Fruit fly (Drosophila melanogaster) whole organism, embryonic: ENCODE measurements around the gene Ada1-2.

Experiments used
- ATbp ChIP-seq: fragments of 200-800 bp; sonication (Bioruptor generic); optimal IDR thresholded peaks from 2 replicates; lab custom pipeline; 2017; ENCODE audit warnings: missing biosample characterization, mild to moderate bottlenecking, missing genetic modification characterization, missing genetic modification reagents
- Ada2b ChIP-seq: fragments of 200-800 bp; sonication (Bioruptor generic); IDR thresholded peaks from 2 replicates; pipeline ENCODE4 v1.3.6; 2022; ENCODE audit warnings: missing biosample characterization, missing genetic modification characterization
- BEAF-32 ChIP-seq: fragments of 200-800 bp; sonication (Bioruptor generic); optimal IDR thresholded peaks from 3 replicates; lab custom pipeline; 2017; ENCODE audit warnings: missing biosample characterization, missing genetic modification characterization, mild to moderate bottlenecking, moderate library complexity, missing genetic modification reagents
- C15 ChIP-seq: fragments of 200-800 bp; sonication (Bioruptor generic); IDR thresholded peaks from 3 replicates; pipeline ENCODE4 v1.3.6; 2022; ENCODE audit warnings: missing biosample characterization, missing genetic modification characterization
- CG11504 ChIP-seq: fragments of 200-800 bp; sonication (Bioruptor generic); optimal IDR thresholded peaks from 3 replicates; lab custom pipeline; 2019; ENCODE audit warnings: missing biosample characterization, mild to moderate bottlenecking, missing genetic modification characterization, moderate library complexity
- CG11723 ChIP-seq: fragments of 200-800 bp; sonication (Bioruptor generic); optimal IDR thresholded peaks from 2 replicates; lab custom pipeline; 2017; ENCODE audit warnings: missing biosample characterization, mild to moderate bottlenecking, missing genetic modification characterization
- CG1233 ChIP-seq: fragments of 200-800 bp; sonication (Bioruptor generic); optimal IDR thresholded peaks from 4 replicates; lab custom pipeline; 2018; ENCODE audit warnings: missing biosample characterization, mild to moderate bottlenecking, missing genetic modification characterization
- CG12391 ChIP-seq: fragments of 200-800 bp; sonication (Bioruptor generic); optimal IDR thresholded peaks from 3 replicates; lab custom pipeline; 2018; ENCODE audit warnings: missing biosample characterization, mild to moderate bottlenecking, missing genetic modification characterization, moderate library complexity
- CG14667 ChIP-seq: fragments of 200-800 bp; sonication (Bioruptor generic); IDR thresholded peaks from 2 replicates; pipeline ENCODE4 v1.3.6; 2022; ENCODE audit warnings: missing biosample characterization, missing genetic modification characterization
- CG14710 ChIP-seq: fragments of 200-800 bp; sonication (Bioruptor generic); optimal IDR thresholded peaks from 3 replicates; lab custom pipeline; 2019; ENCODE audit warnings: missing biosample characterization, mild to moderate bottlenecking, missing genetic modification characterization, moderate library complexity
- CG15479 ChIP-seq: fragments of 200-800 bp; sonication (Bioruptor generic); optimal IDR thresholded peaks from 3 replicates; lab custom pipeline; 2019; ENCODE audit warnings: missing biosample characterization, mild to moderate bottlenecking, missing genetic modification characterization, moderate library complexity
- CG16863 ChIP-seq: fragments of 200-800 bp; sonication (Bioruptor generic); optimal IDR thresholded peaks from 3 replicates; lab custom pipeline; 2016; ENCODE audit warnings: missing biosample characterization, missing genetic modification characterization
- CG17385 ChIP-seq: fragments of 200-800 bp; sonication (Bioruptor generic); optimal IDR thresholded peaks from 3 replicates; lab custom pipeline; 2018; ENCODE audit warnings: missing biosample characterization, mild to moderate bottlenecking, missing genetic modification characterization
- CG18476 ChIP-seq: fragments of 200-800 bp; sonication (Bioruptor generic); optimal IDR thresholded peaks from 2 replicates; lab custom pipeline; 2016; ENCODE audit warnings: missing biosample characterization, mild to moderate bottlenecking, missing genetic modification characterization
- CG30431 ChIP-seq: fragments of 200-800 bp; sonication (Bioruptor generic); optimal IDR thresholded peaks from 2 replicates; lab custom pipeline; 2017; ENCODE audit warnings: missing biosample characterization, missing genetic modification characterization
- CG31441 ChIP-seq: fragments of 200-800 bp; sonication (Bioruptor generic); IDR thresholded peaks from 2 replicates; pipeline ENCODE4 v1.3.6; 2022; ENCODE audit warnings: missing biosample characterization, missing genetic modification characterization
- CG32532 ChIP-seq: fragments of 200-800 bp; sonication (Bioruptor generic); IDR thresholded peaks from 2 replicates; pipeline ENCODE4 v1.3.6; 2022; ENCODE audit warnings: missing biosample characterization, missing genetic modification characterization
- CG33557 ChIP-seq: fragments of 200-800 bp; sonication (Bioruptor generic); optimal IDR thresholded peaks from 2 replicates; lab custom pipeline; 2019; ENCODE audit warnings: missing biosample characterization, mild to moderate bottlenecking, missing genetic modification characterization, moderate library complexity
- CG4282 ChIP-seq: fragments of 200-800 bp; sonication (Bioruptor generic); optimal IDR thresholded peaks from 2 replicates; lab custom pipeline; 2016; ENCODE audit warnings: missing biosample characterization, missing genetic modification characterization
- CG4854 ChIP-seq: fragments of 200-800 bp; sonication (Bioruptor generic); optimal IDR thresholded peaks from 2 replicates; lab custom pipeline; 2016; ENCODE audit warnings: missing biosample characterization, missing genetic modification characterization, inconsistent platforms
- CG5245 ChIP-seq: fragments of 200-800 bp; sonication (Bioruptor generic); optimal IDR thresholded peaks from 3 replicates; lab custom pipeline; 2016; ENCODE audit warnings: missing biosample characterization, missing genetic modification characterization
- CG8359 ChIP-seq: fragments of 200-800 bp; sonication (Bioruptor generic); optimal IDR thresholded peaks from 2 replicates; lab custom pipeline; 2017; ENCODE audit warnings: missing biosample characterization, mild to moderate bottlenecking, missing genetic modification characterization, borderline replicate concordance
- Dek ChIP-seq: fragments of 200-800 bp; sonication (Bioruptor generic); optimal IDR thresholded peaks from 3 replicates; lab custom pipeline; 2019; ENCODE audit warnings: missing biosample characterization, mild to moderate bottlenecking, missing genetic modification characterization, moderate library complexity
- Ets65A ChIP-seq: fragments of 200-800 bp; sonication (Bioruptor generic); peaks from one replicate; lab custom pipeline; 2016; ENCODE audit warnings: missing biosample characterization, missing genetic modification characterization
- Fer1 ChIP-seq: fragments of 200-800 bp; sonication (Bioruptor generic); optimal IDR thresholded peaks from 2 replicates; lab custom pipeline; 2017; ENCODE audit warnings: missing biosample characterization, mild to moderate bottlenecking, missing genetic modification characterization
- GATAe ChIP-seq: fragments of 200-800 bp; sonication (Bioruptor generic); conservative IDR thresholded peaks from 2 replicates; pipeline ENCODE4 v1.3.6; 2022; ENCODE audit warnings: missing biosample characterization, missing genetic modification characterization
- HLH4C ChIP-seq: fragments of 200-800 bp; sonication (Bioruptor generic); IDR thresholded peaks from 3 replicates; pipeline ENCODE4 v1.3.6; 2022; ENCODE audit warnings: missing biosample characterization, missing genetic modification characterization; ENCODE audit not compliant: partially characterized antibody
- HmgZ ChIP-seq: fragments of 200-800 bp; sonication (Bioruptor generic); optimal IDR thresholded peaks from 2 replicates; lab custom pipeline; 2018; ENCODE audit warnings: missing biosample characterization, mild to moderate bottlenecking, missing genetic modification characterization
- MESR4 ChIP-seq: fragments of 200-800 bp; sonication (Bioruptor generic); optimal IDR thresholded peaks from 2 replicates; lab custom pipeline; 2018; ENCODE audit warnings: missing biosample characterization, mild to moderate bottlenecking, missing genetic modification characterization, moderate library complexity
- Max ChIP-seq: fragments of 200-800 bp; sonication (Bioruptor generic); optimal IDR thresholded peaks from 2 replicates; lab custom pipeline; 2016; ENCODE audit warnings: missing biosample characterization, mild to moderate bottlenecking, missing genetic modification characterization
- Mrtf ChIP-seq: fragments of 200-800 bp; sonication (Bioruptor generic); IDR thresholded peaks from 3 replicates; pipeline ENCODE4 v1.3.6; 2022; ENCODE audit warnings: missing biosample characterization, missing genetic modification characterization
- NC2α ChIP-seq: fragments of 200-800 bp; sonication (Bioruptor generic); optimal IDR thresholded peaks from 2 replicates; lab custom pipeline; 2016; ENCODE audit warnings: missing biosample characterization, missing genetic modification characterization
- PHDP ChIP-seq: fragments of 200-800 bp; sonication (Bioruptor generic); optimal IDR thresholded peaks from 3 replicates; lab custom pipeline; 2018; ENCODE audit warnings: missing biosample characterization, mild to moderate bottlenecking, missing genetic modification characterization, moderate library complexity
- Scr ChIP-seq: fragments of 200-800 bp; sonication (Bioruptor generic); IDR thresholded peaks from 2 replicates; pipeline ENCODE4 v1.3.6; 2022; ENCODE audit warnings: missing biosample characterization, missing genetic modification characterization; ENCODE audit not compliant: partially characterized antibody
- Sry-δ ChIP-seq: fragments of 200-800 bp; sonication (Bioruptor generic); optimal IDR thresholded peaks from 2 replicates; lab custom pipeline; 2016; ENCODE audit warnings: missing biosample characterization, missing genetic modification characterization
- Usf ChIP-seq: fragments of 200-800 bp; sonication (Bioruptor generic); optimal IDR thresholded peaks from 2 replicates; lab custom pipeline; 2017; ENCODE audit warnings: missing genotype, missing biosample characterization, missing genetic modification characterization
- ac ChIP-seq: fragments of 200-800 bp; sonication (Bioruptor generic); optimal IDR thresholded peaks from 3 replicates; lab custom pipeline; 2017; ENCODE audit warnings: missing biosample characterization, mild to moderate bottlenecking, missing genetic modification characterization
- amos ChIP-seq: fragments of 200-800 bp; sonication (Bioruptor generic); IDR thresholded peaks from 2 replicates; pipeline ENCODE4 v1.3.6; 2022; ENCODE audit warnings: missing biosample characterization, missing genetic modification characterization; ENCODE audit not compliant: partially characterized antibody
- chinmo ChIP-seq: fragments of 200-800 bp; sonication (Bioruptor generic); IDR thresholded peaks from 4 replicates; pipeline ENCODE4 v1.3.6; 2022; ENCODE audit warnings: missing biosample characterization, missing genetic modification characterization; ENCODE audit not compliant: partially characterized antibody
- chm ChIP-seq: fragments of 200-800 bp; sonication (Bioruptor generic); IDR thresholded peaks from 2 replicates; pipeline ENCODE4 v1.3.6; 2022; ENCODE audit warnings: missing biosample characterization, missing genetic modification characterization
- dan ChIP-seq: fragments of 200-800 bp; sonication (Bioruptor generic); IDR thresholded peaks from 2 replicates; pipeline ENCODE4 v1.3.6; 2022; ENCODE audit warnings: missing biosample characterization, missing genetic modification characterization
- fd64A ChIP-seq: fragments of 200-800 bp; sonication (Bioruptor generic); optimal IDR thresholded peaks from 3 replicates; lab custom pipeline; 2018; ENCODE audit warnings: missing biosample characterization, mild to moderate bottlenecking, missing genetic modification characterization
- mirr ChIP-seq: fragments of 200-800 bp; sonication (Bioruptor generic); optimal IDR thresholded peaks from 3 replicates; lab custom pipeline; 2018; ENCODE audit warnings: missing biosample characterization, mild to moderate bottlenecking, missing genetic modification characterization
- nerfin-1 ChIP-seq: fragments of 200-800 bp; sonication (Bioruptor generic); optimal IDR thresholded peaks from 3 replicates; lab custom pipeline; 2019; ENCODE audit warnings: missing biosample characterization, mild to moderate bottlenecking, missing genetic modification characterization, moderate library complexity
- otp ChIP-seq: fragments of 200-800 bp; sonication (Bioruptor generic); IDR thresholded peaks from 3 replicates; pipeline ENCODE4, ENCODE4 v1.3.6; 2022; ENCODE audit warnings: missing biosample characterization, missing genetic modification characterization
- pros ChIP-seq: fragments of 200-800 bp; sonication (Bioruptor generic); optimal IDR thresholded peaks from 3 replicates; lab custom pipeline; 2019; ENCODE audit warnings: missing biosample characterization, mild to moderate bottlenecking, missing genetic modification characterization, moderate library complexity
- sens-2 ChIP-seq: fragments of 200-800 bp; sonication (Bioruptor generic); IDR thresholded peaks from 2 replicates; pipeline ENCODE4 v1.3.6; 2022; ENCODE audit warnings: missing biosample characterization, missing genetic modification characterization
- slbo ChIP-seq: fragments of 200-800 bp; sonication (Bioruptor generic); IDR thresholded peaks from 2 replicates; pipeline ENCODE4 v1.3.6; 2022; ENCODE audit warnings: missing biosample characterization, missing genetic modification characterization
- sqz ChIP-seq: fragments of 200-800 bp; sonication (Bioruptor generic); optimal IDR thresholded peaks from 3 replicates; lab custom pipeline; 2018; ENCODE audit warnings: missing biosample characterization, mild to moderate bottlenecking, missing genetic modification characterization
- unpg ChIP-seq: fragments of 200-800 bp; sonication (Bioruptor generic); optimal IDR thresholded peaks from 3 replicates; lab custom pipeline; 2018; ENCODE audit warnings: missing biosample characterization, mild to moderate bottlenecking, missing genetic modification characterization, moderate library complexity

Gene Ada1-2

DNA sequence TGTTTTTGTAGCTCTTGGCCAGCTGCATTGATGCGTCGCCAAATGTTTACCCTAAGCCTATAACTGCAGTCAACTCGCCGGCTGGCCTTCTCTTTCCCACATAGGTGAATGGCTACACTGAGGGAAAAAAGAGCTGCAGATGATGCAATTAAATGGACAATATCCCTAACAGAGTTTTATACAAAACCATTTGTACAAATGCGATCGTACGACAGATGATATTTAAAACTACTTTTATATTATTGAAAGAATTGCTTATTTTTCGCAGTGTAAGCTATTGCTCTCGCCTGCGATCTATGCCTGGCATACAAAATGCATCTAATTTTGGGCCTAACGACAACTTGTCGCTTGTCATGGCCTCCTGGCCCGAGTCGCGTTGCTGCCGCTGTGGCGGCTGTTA lies 42.8 kb upstream of the Ada1-2 start (continued):
- no peak for TF ChIP-seq fd64A
- no peak for TF ChIP-seq Sry-δ (GFP tag; lab: Kevin White, UChicago)
- TF ChIP-seq dan (GFP tag; lab: Robert Waterston, UW), result no peak
- TF ChIP-seq ATbp (GFP tag; lab: Kevin White, UChicago), result peak; percentile 37
- no peak for TF ChIP-seq CG4854 (GFP tag; lab: Kevin White, UChicago)
- TF ChIP-seq CG14710 (tag; lab: Kevin White, UChicago), result peak; percentile 17
- TF ChIP-seq GATAe, result no peak
- TF ChIP-seq CG31441, result peak; percentile 41; the same call in 1 of the 2 replicates
- TF ChIP-seq HmgZ (tag; lab: Kevin White, UChicago), result no peak
- peak; percentile 3 for TF ChIP-seq CG11723 (GFP tag; lab: Kevin White, UChicago)
- peak; percentile 44 for TF ChIP-seq CG12391 (tag; lab: Kevin White, UChicago)
- no peak for TF ChIP-seq chinmo (GFP tag; lab: Robert Waterston, UW)
- no peak for TF ChIP-seq nerfin-1
- no peak for TF ChIP-seq HLH4C (GFP tag; lab: Robert Waterston, UW)
- no peak for TF ChIP-seq NC2α (GFP tag; lab: Kevin White, UChicago)
- TF ChIP-seq CG33557 (GFP tag; lab: Kevin White, UChicago), result no peak
- no peak for TF ChIP-seq pros
- TF ChIP-seq CG1233 (GFP tag; lab: Kevin White, UChicago), result no peak
- peak; percentile 39; the same call in 1 of the 3 replicates for TF ChIP-seq Mrtf
- TF ChIP-seq CG17385 (GFP tag; lab: Kevin White, UChicago), result peak; percentile 27
- no peak for TF ChIP-seq CG15479 (GFP tag; lab: Kevin White, UChicago)
- no peak for TF ChIP-seq CG16863
- 0 out of 2 replicates have a peak, but pooled peaks have one; percentile 9 for TF ChIP-seq amos (GFP tag; lab: Robert Waterston, UW)
- TF ChIP-seq CG32532 (GFP tag; lab: Robert Waterston, UW), result 0 out of 2 replicates have a peak, but pooled peaks have one; percentile 17
- TF ChIP-seq otp (GFP tag; lab: Robert Waterston, UW), result peak; percentile 37; the same call in 1 of the 3 replicates
- TF ChIP-seq sqz (GFP tag; lab: Kevin White, UChicago), result no peak
- peak; percentile 51; the same call in 1 of the 2 replicates for TF ChIP-seq sens-2 (GFP tag; lab: Robert Waterston, UW)
- TF ChIP-seq Fer1 (GFP tag; lab: Kevin White, UChicago), result no peak
- TF ChIP-seq CG30431, result peak; percentile 42
- 0 out of 2 replicates have a peak, but pooled peaks have one; percentile 36 for TF ChIP-seq chm (GFP tag; lab: Robert Waterston, UW)
- TF ChIP-seq Ets65A (GFP tag; lab: Kevin White, UChicago), result peak; percentile 91
- peak; percentile 0 for TF ChIP-seq Usf
- peak; percentile 56 for TF ChIP-seq unpg (GFP tag; lab: Kevin White, UChicago)
- no peak for TF ChIP-seq C15
- no peak for TF ChIP-seq Dek (tag; lab: Kevin White, UChicago)
- TF ChIP-seq CG18476 (GFP tag; lab: Kevin White, UChicago), result peak; percentile 10
- no peak for TF ChIP-seq PHDP (tag; lab: Kevin White, UChicago)
- peak; percentile 45 for TF ChIP-seq slbo
- TF ChIP-seq Ada2b (GFP tag; lab: Robert Waterston, UW), result no peak
- peak; percentile 69 for TF ChIP-seq CG11504 (tag; lab: Kevin White, UChicago)
- TF ChIP-seq mirr, result no peak
- peak; percentile 40; the same call in 1 of the 2 replicates for TF ChIP-seq CG14667 (GFP tag; lab: Robert Waterston, UW)
- no peak for TF ChIP-seq CG8359 (GFP tag; lab: Kevin White, UChicago)
- peak; percentile 6 for TF ChIP-seq Max
- TF ChIP-seq ac (GFP tag; lab: Kevin White, UChicago), result no peak
- no peak for TF ChIP-seq BEAF-32 (GFP tag; lab: Kevin White, UChicago)
- no peak for TF ChIP-seq Scr (GFP tag; lab: Robert Waterston, UW)
- TF ChIP-seq CG4282 (GFP tag; lab: Kevin White, UChicago), result no peak
- no peak for TF ChIP-seq MESR4 (GFP tag; lab: Kevin White, UChicago)
- TF ChIP-seq CG5245 (GFP tag; lab: Kevin White, UChicago), result peak; percentile 2
